Worm (Caenorhabditis elegans) whole organism, young adult: ENCODE results near the gene npr-24.

Experiments used
- D2030.7 ChIP-seq: fragments of 200-800 bp; sonication (Bioruptor generic); IDR thresholded peaks from 2 replicates; pipeline ENCODE4 v1.3.6; 2022; ENCODE audit warnings: missing genetic modification reagents, missing genetic modification characterization, missing compliant biosample characterization
- attf-3 ChIP-seq: fragments of 200-800 bp; sonication (Bioruptor generic); conservative IDR thresholded peaks from 2 replicates; pipeline ENCODE4 v1.3.6; 2022; ENCODE audit warnings: missing genetic modification reagents, missing genetic modification characterization, missing compliant biosample characterization
- unc-62 ChIP-seq: fragments of 150-350 bp; optimal IDR thresholded peaks from 2 replicates; lab custom pipeline; 2014; ENCODE audit warnings: missing biosample characterization, missing genetic modification reagents, missing genetic modification characterization

ce11 chrX:17508137-17508536 lies 21.5 kb upstream of the npr-24 start:
- no peak for TF ChIP-seq attf-3
- no peak for TF ChIP-seq unc-62 (GFP tag; lab: Kevin White, UChicago)
- TF ChIP-seq D2030.7 (GFP tag; lab: Robert Waterston, UW) = no peak
